Worm (Caenorhabditis elegans): ENCODE measurements around the gene rhgf-2.
"Not testable (repeated sequence)": the region's sequence is repeated elsewhere in the genome, so short reads cannot be mapped to it uniquely, and the experiment has no call there.

DNA sequence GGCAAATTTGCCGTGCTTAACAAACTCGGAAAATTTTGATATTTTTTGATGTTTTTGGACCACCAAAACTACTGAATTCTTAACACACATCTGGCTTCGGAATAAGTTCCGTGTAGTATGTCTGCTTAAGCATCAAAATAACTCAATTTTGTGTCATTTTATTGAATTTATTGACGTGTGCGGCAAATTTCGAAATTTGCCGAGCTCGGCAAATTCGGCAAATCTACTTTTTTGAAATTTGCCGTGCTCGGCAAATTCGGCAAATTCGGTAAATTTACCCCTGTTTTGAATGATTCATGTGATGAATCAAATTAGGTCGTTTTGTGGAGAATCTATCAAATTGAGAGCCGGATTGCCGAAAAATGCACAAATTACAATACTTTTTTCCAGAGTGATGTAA lies 34.7 kb downstream of the rhgf-2 start, which contains the start of gene ast-1:
- not testable (repeated sequence) for TF ChIP-seq pha-4 (tag; optimal IDR thresholded peaks at IDR 0.05); nhr-11 (tag; optimal IDR thresholded peaks at IDR 0.05); hlh-30 (tag; optimal IDR thresholded peaks at IDR 0.05; ENCODE audit: insufficient read depth); fkh-6 (tag; optimal IDR thresholded peaks at IDR 0.05); fkh-10 (GFP tag; optimal IDR thresholded peaks at IDR 0.05); ama-1 (optimal IDR thresholded peaks at IDR 0.05); madf-2 (tag; optimal IDR thresholded peaks at IDR 0.05); ceh-34 (tag; optimal IDR thresholded peaks at IDR 0.05); rnt-1 (tag; optimal IDR thresholded peaks at IDR 0.05)
